Worm (Caenorhabditis elegans): ENCODE measurements around the gene Y43F8B.1.

The Y43F8B.1 gene

DNA sequence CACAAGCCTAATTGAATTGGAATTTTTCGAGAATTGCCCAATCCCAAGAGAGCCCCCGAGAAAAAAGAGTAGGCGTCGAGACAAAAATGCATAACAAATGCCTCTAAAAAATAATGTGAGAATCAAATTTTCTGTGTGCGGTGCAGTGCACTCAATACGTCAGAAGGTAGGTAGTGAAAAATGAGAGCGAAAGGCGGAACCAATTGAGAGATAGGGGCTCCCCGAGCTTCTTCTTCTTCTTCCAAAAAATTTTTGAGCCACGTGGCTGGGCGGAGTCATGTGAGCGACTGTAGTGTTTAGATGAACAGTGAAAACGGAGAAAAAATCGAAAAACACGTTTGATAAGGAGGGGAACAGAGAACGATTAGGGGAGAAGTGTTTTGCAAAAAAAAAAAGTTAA lies 21.4 kb downstream of the Y43F8B.1 start:
- no peak for TF ChIP-seq med-1 (GFP tag; optimal IDR thresholded peaks at IDR 0.05; ENCODE audit: insufficient read depth)
- no peak for TF ChIP-seq ref-1 (GFP tag; conservative IDR thresholded peaks at IDR 0.05)
- TF ChIP-seq T22C8.4 (GFP tag; IDR thresholded peaks at IDR 0.05): no peak
- no peak for TF ChIP-seq cog-1 (tag; optimal IDR thresholded peaks at IDR 0.05)
- no peak for TF ChIP-seq ztf-23 (GFP tag; IDR thresholded peaks at IDR 0.05)
- TF ChIP-seq tab-1 (GFP tag; IDR thresholded peaks at IDR 0.05): no peak
- no peak for TF ChIP-seq ztf-29 (GFP tag; IDR thresholded peaks at IDR 0.05)
- no peak for TF ChIP-seq flt-1 (GFP tag; IDR thresholded peaks at IDR 0.05)
- TF ChIP-seq klf-2 (GFP tag; conservative IDR thresholded peaks at IDR 0.05): no peak

DNA sequence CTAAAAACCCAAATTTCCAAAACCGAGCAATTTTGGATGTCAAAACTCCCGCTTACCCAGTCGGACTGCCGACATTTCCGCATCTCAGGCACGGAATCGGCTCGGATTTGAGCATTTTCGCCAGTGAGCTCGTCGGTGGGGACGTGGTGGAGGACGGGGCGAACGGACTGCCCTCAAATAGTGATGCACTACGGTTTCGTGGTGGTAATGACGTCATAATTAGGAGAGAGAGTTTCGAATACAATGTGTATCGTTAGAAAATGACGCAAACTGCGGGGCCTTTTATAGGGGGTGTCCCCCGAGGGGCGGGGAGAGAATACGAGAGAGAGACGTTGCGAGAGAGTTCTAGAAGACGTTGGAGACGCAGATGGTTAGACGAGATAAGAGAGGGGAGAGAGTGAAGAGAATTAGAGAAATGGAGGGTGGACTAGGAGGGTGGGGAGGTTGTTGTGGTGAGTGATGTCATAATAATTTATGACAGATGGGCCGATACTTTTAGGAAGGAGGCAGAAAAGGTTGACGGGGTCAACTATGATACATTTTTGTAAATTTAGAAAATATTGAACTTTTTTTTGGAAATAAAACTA lies 23.4 kb downstream of the Y43F8B.1 start:
- TF ChIP-seq ztf-23 (GFP tag; IDR thresholded peaks at IDR 0.05): peak; percentile 63; the same call in 1 of the 2 replicates
- TF ChIP-seq ztf-29 (GFP tag; IDR thresholded peaks at IDR 0.05): no peak
- peak; percentile 25; the same call in 1 of the 2 replicates for TF ChIP-seq T22C8.4 (GFP tag; IDR thresholded peaks at IDR 0.05)
- 0 out of 2 replicates have a peak, but pooled peaks have one; percentile 47 for TF ChIP-seq ref-1 (GFP tag; conservative IDR thresholded peaks at IDR 0.05)
- TF ChIP-seq klf-2 (GFP tag; conservative IDR thresholded peaks at IDR 0.05): no peak
- peak; percentile 85 for TF ChIP-seq flt-1 (GFP tag; IDR thresholded peaks at IDR 0.05)
- TF ChIP-seq med-1 (GFP tag; optimal IDR thresholded peaks at IDR 0.05; ENCODE audit: insufficient read depth): no peak
- TF ChIP-seq cog-1 (tag; optimal IDR thresholded peaks at IDR 0.05): peak; percentile 91
- TF ChIP-seq tab-1 (GFP tag; IDR thresholded peaks at IDR 0.05): 0 out of 2 replicates have a peak, but pooled peaks have one; percentile 68

DNA sequence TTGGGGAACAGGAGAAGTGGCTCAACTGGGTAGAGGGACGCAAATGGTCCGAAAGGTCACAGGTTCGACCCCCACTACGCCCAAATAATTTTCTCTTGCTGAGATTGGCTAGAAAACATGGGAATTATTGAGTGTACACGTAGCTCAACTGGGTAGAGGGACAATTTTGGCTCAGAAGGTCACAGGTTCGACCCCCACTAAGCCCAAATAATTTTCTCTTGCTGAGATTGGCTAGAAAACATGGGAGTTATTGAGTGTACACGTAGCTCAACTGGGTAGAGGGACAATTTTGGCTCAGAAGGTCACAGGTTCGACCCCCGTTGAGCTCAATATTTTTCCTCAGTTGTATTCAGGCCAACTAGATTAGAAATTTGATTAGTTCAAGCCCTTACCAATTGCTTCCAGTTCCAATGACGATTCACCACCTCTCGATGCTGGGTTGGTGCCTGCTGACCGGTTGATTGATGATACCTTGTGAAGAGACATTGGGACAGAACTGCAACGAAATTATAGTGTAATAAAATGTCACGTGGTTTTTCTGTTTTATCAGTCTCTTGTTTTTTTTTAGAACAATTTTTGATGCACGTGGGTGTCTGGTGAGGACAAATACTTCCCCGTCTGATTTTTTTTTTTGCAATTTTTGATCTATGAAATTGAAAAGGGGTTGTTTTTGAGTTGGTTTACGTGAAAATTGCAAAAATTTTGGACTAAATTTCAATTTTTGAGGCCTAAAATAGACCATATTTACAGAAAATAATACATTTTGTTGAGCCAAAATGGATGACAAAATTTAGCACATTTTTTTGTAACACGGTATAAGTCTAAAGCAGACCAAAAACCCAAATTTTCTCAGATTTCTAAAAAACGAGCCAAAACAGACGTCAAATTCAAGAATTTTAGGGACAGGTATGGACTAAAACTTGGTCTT lies 24.4 kb downstream of the Y43F8B.1 start:
- TF ChIP-seq ztf-29 (GFP tag; IDR thresholded peaks at IDR 0.05) (no peak), tab-1 (GFP tag; IDR thresholded peaks at IDR 0.05) (0 out of 2 replicates have a peak, but pooled peaks have one; percentile 50), cog-1 (tag; optimal IDR thresholded peaks at IDR 0.05) (no peak), ztf-23 (GFP tag; IDR thresholded peaks at IDR 0.05) (no peak), T22C8.4 (GFP tag; IDR thresholded peaks at IDR 0.05) (no peak)

DNA sequence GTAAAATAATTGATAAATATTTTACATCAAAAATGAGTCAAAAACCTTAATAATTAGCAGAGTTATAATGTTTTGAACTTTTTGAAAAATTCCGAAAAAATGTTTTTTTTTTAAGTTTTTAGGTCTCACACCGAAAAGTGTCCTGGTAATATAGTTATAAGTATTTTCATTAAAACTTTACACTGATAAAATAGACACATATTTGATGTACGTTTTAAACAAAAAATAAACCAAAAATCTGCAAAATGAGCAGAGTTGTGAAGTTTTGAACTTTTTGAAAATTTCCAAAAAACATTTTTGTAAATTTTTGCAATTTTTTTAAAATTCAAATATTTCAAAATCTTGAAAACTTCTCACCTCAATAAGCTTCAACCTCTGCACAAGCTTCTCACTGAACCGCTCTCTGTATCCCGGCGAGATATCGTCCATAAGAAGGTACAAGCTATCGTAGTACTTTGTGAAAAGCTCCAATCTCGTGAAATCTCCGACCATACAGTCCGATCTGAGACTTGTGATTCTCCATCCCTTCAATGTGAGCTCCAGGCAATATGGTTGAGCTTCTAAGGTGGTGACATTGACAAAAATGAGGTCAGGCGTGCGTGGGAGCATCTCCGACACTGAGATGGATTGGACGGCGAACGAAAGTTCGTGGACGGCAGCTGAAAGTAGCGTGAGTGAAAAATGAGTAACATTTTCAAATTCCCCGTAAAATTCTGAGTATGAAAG lies 25.2 kb downstream of the Y43F8B.1 start:
- no peak for TF ChIP-seq klf-2 (GFP tag; conservative IDR thresholded peaks at IDR 0.05)
- no peak for TF ChIP-seq T22C8.4 (GFP tag; IDR thresholded peaks at IDR 0.05)
- TF ChIP-seq ref-1 (GFP tag; conservative IDR thresholded peaks at IDR 0.05): no peak
- no peak for TF ChIP-seq tab-1 (GFP tag; IDR thresholded peaks at IDR 0.05)
- TF ChIP-seq ztf-29 (GFP tag; IDR thresholded peaks at IDR 0.05): no peak
- no peak for TF ChIP-seq ztf-23 (GFP tag; IDR thresholded peaks at IDR 0.05)
- no peak for TF ChIP-seq med-1 (GFP tag; optimal IDR thresholded peaks at IDR 0.05; ENCODE audit: insufficient read depth)
- no peak for TF ChIP-seq flt-1 (GFP tag; IDR thresholded peaks at IDR 0.05)
- no peak for TF ChIP-seq cog-1 (tag; optimal IDR thresholded peaks at IDR 0.05)

DNA sequence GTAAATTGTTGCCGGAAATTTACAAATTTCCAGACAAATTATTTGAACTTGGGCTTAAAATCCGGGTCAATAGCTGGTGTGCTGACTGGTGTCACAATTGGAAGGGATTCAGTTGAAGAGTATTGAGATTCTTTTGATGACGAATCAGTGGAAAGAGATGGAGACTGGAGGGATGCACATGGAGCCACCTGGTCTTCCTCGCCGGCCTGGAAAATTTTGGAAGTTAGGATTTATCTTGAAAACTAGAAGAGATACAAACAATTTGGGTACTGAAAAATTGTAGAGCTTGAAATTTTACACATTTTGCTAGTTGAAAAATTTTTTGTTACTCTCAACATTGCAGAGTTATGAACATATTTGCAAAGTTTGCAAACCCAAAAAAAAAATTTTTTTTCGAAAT lies 25.9 kb downstream of the Y43F8B.1 start:
- TF ChIP-seq ref-1 (GFP tag; conservative IDR thresholded peaks at IDR 0.05): no peak

DNA sequence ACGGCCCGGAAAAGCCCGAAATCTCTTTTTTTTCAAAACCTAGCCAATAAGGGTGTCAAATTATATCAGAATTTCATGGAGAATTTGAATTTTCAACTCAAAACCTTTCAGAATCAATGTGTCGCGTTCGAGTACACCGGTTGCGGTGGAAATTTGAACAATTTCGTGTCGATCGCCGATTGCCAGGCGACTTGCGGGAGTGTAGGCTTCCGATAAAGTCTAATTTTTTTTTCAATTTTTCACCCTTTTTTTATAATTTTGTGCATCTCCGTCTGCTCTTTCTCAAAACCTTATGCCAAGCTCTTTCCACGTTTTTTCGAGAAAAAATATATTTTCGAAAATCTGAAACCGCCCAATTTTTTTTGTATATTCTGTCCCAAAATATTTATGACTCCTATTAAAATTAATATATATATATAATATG lies 26.5 kb downstream of the Y43F8B.1 start:
- TF ChIP-seq cog-1 (tag; optimal IDR thresholded peaks at IDR 0.05): no peak
- TF ChIP-seq T22C8.4 (GFP tag; IDR thresholded peaks at IDR 0.05): no peak
- TF ChIP-seq ztf-29 (GFP tag; IDR thresholded peaks at IDR 0.05): no peak
- no peak for TF ChIP-seq med-1 (GFP tag; optimal IDR thresholded peaks at IDR 0.05; ENCODE audit: insufficient read depth)
- no peak for TF ChIP-seq klf-2 (GFP tag; conservative IDR thresholded peaks at IDR 0.05)
- TF ChIP-seq flt-1 (GFP tag; IDR thresholded peaks at IDR 0.05): 0 out of 2 replicates have a peak, but pooled peaks have one; percentile 20

DNA sequence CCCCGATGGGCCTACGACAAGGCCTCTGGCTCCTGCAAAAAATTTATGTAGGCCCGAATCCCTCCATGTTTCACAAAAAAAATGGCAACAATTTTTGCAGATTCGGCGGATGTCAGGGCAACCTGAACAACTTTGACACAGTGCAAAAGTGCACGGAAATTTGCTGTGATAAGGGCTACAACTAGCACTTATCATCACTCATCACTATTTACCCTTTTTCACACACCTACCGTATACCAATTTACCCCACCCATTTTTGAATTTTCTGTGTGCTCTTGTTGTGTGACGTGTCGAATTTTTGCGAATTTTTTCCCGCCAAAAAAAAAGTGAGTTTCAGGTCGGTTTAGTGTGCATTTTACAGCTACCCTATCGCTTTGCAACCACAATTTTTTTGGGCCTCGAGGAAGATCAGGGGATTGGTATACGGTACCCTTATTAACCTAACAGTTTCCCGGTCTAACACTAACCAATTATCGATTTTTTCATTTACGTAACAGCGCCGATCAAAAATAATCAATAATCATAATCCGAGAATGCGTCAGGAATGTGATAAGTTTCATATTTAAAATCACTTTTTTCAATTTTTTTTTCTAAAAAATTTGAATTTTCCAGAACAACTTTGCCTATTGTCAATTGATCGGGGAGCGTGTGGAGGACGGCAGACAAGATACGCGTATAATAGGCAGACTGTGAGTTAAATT lies 27.4 kb downstream of the Y43F8B.1 start:
- no peak for TF ChIP-seq flt-1 (GFP tag; IDR thresholded peaks at IDR 0.05)
- peak; percentile 68 for TF ChIP-seq T22C8.4 (GFP tag; IDR thresholded peaks at IDR 0.05)

DNA sequence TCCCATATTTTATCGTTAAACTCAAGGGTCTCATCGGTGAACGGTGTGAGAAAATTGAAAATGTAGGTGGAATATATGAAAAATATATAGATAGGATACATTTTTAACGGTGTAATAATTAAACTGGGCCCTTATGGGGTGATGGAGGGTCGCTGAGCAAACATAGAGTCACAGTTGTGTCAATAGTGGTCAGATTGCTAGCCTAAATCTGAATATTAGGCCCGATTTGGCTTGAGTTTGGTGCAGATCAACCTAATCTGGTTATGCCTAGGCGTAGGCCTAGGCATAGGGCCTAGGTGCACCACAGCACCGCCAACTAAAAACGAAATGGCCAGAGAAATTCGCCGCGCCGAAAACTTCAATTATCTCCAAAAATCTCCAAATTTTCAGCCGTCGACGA lies 32.4 kb downstream of the Y43F8B.1 start, which contains the start of gene phy-4:
Gene phy-4, minus strand, starts transcription at position 101 of the 400 bp plus-strand sequence.
- TF ChIP-seq ztf-29 (GFP tag; IDR thresholded peaks at IDR 0.05) (no peak), klf-2 (GFP tag; conservative IDR thresholded peaks at IDR 0.05) (no peak)

DNA sequence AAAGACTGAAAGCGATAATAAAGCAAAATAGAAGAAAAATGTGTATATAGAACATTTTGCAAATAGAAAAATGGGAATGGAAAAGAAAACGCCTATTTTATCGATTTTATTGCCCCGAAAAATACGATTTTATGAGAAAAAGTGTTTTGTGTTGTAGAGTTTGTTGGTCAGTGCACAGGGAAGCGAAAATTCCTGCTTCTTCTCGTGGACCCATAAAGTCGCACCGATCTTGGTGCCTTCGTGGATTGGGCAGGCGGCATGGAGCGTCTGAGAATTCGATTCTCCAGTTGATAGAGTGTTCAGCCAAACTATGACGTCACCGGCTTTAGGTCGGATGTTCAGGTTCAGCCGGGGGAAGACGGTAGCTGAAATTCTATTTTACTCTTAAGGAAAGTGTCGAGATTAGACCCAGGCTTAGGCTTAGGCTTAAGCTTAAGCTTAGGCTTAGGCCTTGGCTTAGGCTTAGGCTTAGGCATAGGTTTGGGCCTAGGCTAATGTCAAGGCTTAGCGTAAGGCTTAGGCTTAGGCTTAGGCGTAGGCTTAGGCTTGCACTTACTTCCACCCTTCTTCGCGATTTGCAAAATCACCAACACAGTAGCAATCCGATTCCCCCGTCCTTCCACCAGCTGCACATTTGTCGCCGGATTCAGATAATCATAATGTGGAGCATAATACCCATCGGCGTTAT lies 33.6 kb downstream of the Y43F8B.1 start, which contains the start of gene Y43F8B.19:
Gene Y43F8B.19, minus strand, starts transcription at position 51 of the 688 bp plus-strand sequence.
- TF ChIP-seq ztf-23 (GFP tag; IDR thresholded peaks at IDR 0.05): no peak
- TF ChIP-seq ztf-29 (GFP tag; IDR thresholded peaks at IDR 0.05): peak; percentile 67; the same call in 1 of the 2 replicates

Data from whole organism, midembryonic.